Worm (Caenorhabditis elegans) whole organism, L2 larva: ENCODE results near the gene F44E2.10.

Experiments used
- egl-27 ChIP-seq: sonication (generic microtip); optimal IDR thresholded peaks from 3 replicates; lab custom pipeline; 2017; ENCODE audit warnings: missing biosample characterization, missing genetic modification reagents, missing genetic modification characterization
- lin-11 ChIP-seq: fragments of 150-350 bp; sonication (generic microtip); optimal IDR thresholded peaks from 2 replicates; lab custom pipeline; 2014; ENCODE audit warnings: missing biosample characterization, missing genetic modification characterization, inconsistent platforms, mixed read lengths
- lin-13 ChIP-seq: fragments of 150-350 bp; optimal IDR thresholded peaks from 2 replicates; lab custom pipeline; 2014; ENCODE audit warnings: missing biosample characterization, missing genetic modification reagents, missing genetic modification characterization
- mdl-1 ChIP-seq, 2 experiments: fragments of 150-350 bp in 1 of 2; sonication (generic microtip) in 1 of 2; optimal IDR thresholded peaks; 2 replicates each; lab custom pipeline; 2017; ENCODE audit warnings: missing biosample characterization in 2 of 2, missing genetic modification characterization in 2 of 2
- nhr-23 ChIP-seq: fragments of 150-350 bp; optimal IDR thresholded peaks from 2 replicates; lab custom pipeline; 2014; ENCODE audit warnings: missing biosample characterization, missing genetic modification reagents, missing genetic modification characterization
- nhr-237 ChIP-seq: fragments of 150-350 bp; optimal IDR thresholded peaks from 2 replicates; lab custom pipeline; 2014; ENCODE audit warnings: missing biosample characterization, missing genetic modification characterization
- nhr-25 ChIP-seq: fragments of 150-350 bp; sonication (generic microtip); optimal IDR thresholded peaks from 3 replicates; lab custom pipeline; 2014; ENCODE audit warnings: missing biosample characterization, missing genetic modification characterization
- skn-1 ChIP-seq: sonication (generic microtip); optimal IDR thresholded peaks from 2 replicates; lab custom pipeline; 2017; ENCODE audit warnings: missing biosample characterization, missing genetic modification characterization
- unc-62 ChIP-seq: fragments of 150-350 bp; optimal IDR thresholded peaks from 2 replicates; lab custom pipeline; 2014; ENCODE audit warnings: missing biosample characterization, missing genetic modification reagents, missing genetic modification characterization
- ztf-1 ChIP-seq: fragments of 200-800 bp; sonication (Bioruptor generic); conservative IDR thresholded peaks from 2 replicates; pipeline ENCODE4 v1.3.6; 2022; ENCODE audit warnings: missing genetic modification characterization, missing compliant biosample characterization
- ztf-4 ChIP-seq: fragments of 150-350 bp; optimal IDR thresholded peaks from 2 replicates; lab custom pipeline; 2014; ENCODE audit warnings: missing biosample characterization, missing genetic modification characterization

- TF ChIP-seq lin-11 (tag; lab: Kevin White, UChicago) (no peak), nhr-23 (tag; lab: Kevin White, UChicago) (no peak), ztf-4 (tag; lab: Kevin White, UChicago) (no peak), skn-1 (tag; lab: Kevin White, UChicago) (no peak), mdl-1 (tag; optimal IDR thresholded peaks at IDR 0.05; lab: Kevin White, UChicago) (no peak), nhr-237 (tag; lab: Kevin White, UChicago) (no peak), nhr-25 (tag; lab: Kevin White, UChicago) (no peak), egl-27 (tag; lab: Kevin White, UChicago) (no peak), ztf-1 (no peak), unc-62 (GFP tag; lab: Kevin White, UChicago) (no peak), lin-13 (no peak)
Observed at ce11 chrIII:8784500-8784899, 46.4 kb downstream of the F44E2.10 start.
